Fruit fly (Drosophila melanogaster) whole organism, adult: ENCODE data around the gene PK2-R2.

Experiments used
- CG11617 ChIP-seq: fragments of 200-800 bp; sonication (Bioruptor generic); optimal IDR thresholded peaks from 2 replicates; lab custom pipeline; 2017; ENCODE audit warnings: mild to moderate bottlenecking, missing biosample characterization, missing genetic modification reagents, missing genetic modification characterization
- CG12768 ChIP-seq: fragments of 200-800 bp; sonication (Bioruptor generic); optimal IDR thresholded peaks from 2 replicates; lab custom pipeline; 2017; ENCODE audit warnings: missing biosample characterization, missing genetic modification characterization, mild to moderate bottlenecking, moderate library complexity, missing genetic modification reagents
- CG14711 ChIP-seq: fragments of 200-800 bp; sonication (Bioruptor generic); optimal IDR thresholded peaks from 2 replicates; lab custom pipeline; 2018; ENCODE audit warnings: missing biosample characterization, mild to moderate bottlenecking, missing genetic modification characterization, moderate library complexity
- CG1620 ChIP-seq: fragments of 200-800 bp; sonication (Bioruptor generic); optimal IDR thresholded peaks from 2 replicates; lab custom pipeline; 2016; ENCODE audit warnings: missing biosample characterization, missing genetic modification characterization
- CG33017 ChIP-seq: fragments of 200-800 bp; sonication (Bioruptor generic); optimal IDR thresholded peaks from 2 replicates; lab custom pipeline; 2018; ENCODE audit warnings: missing biosample characterization, mild to moderate bottlenecking, missing genetic modification characterization, moderate library complexity
- CG5204 ChIP-seq: fragments of 200-800 bp; sonication (Bioruptor generic); optimal IDR thresholded peaks from 2 replicates; lab custom pipeline; 2016; ENCODE audit warnings: missing biosample characterization, missing genetic modification characterization
- CG7045 ChIP-seq: fragments of 200-800 bp; sonication (Bioruptor generic); optimal IDR thresholded peaks from 2 replicates; lab custom pipeline; 2017; ENCODE audit warnings: missing biosample characterization, mild to moderate bottlenecking, missing genetic modification characterization
- CG7101 ChIP-seq: fragments of 200-800 bp; sonication (Bioruptor generic); optimal IDR thresholded peaks from 2 replicates; lab custom pipeline; 2018; ENCODE audit warnings: missing biosample characterization, mild to moderate bottlenecking, missing genetic modification characterization, moderate library complexity
- Clk ChIP-seq: fragments of 200-800 bp; sonication (Bioruptor generic); optimal IDR thresholded peaks from 2 replicates; lab custom pipeline; 2017; ENCODE audit warnings: missing biosample characterization, missing genetic modification characterization
- Crg-1 ChIP-seq: fragments of 200-800 bp; sonication (Bioruptor generic); optimal IDR thresholded peaks from 2 replicates; lab custom pipeline; 2016; ENCODE audit warnings: missing biosample characterization, missing genetic modification characterization
- Hr96 ChIP-seq: fragments of 200-800 bp; sonication (Bioruptor generic); optimal IDR thresholded peaks from 2 replicates; lab custom pipeline; 2016; ENCODE audit warnings: missing biosample characterization, missing genetic modification characterization
- Mnt ChIP-seq: fragments of 200-800 bp; sonication (Bioruptor generic); optimal IDR thresholded peaks from 2 replicates; lab custom pipeline; 2016; ENCODE audit warnings: missing biosample characterization, mild to moderate bottlenecking, missing genetic modification characterization
- bab1 ChIP-seq: fragments of 200-800 bp; sonication (Bioruptor generic); optimal IDR thresholded peaks from 3 replicates; lab custom pipeline; 2019; ENCODE audit warnings: missing biosample characterization, mild to moderate bottlenecking, missing genetic modification characterization, moderate library complexity
- cic ChIP-seq: fragments of 200-800 bp; sonication (Bioruptor generic); optimal IDR thresholded peaks from 2 replicates; lab custom pipeline; 2017; ENCODE audit warnings: missing biosample characterization, mild to moderate bottlenecking, missing genetic modification characterization, moderate library complexity
- cnc ChIP-seq, 2 experiments: fragments of >200 bp; optimal IDR thresholded peaks; 2 replicates each; lab custom pipeline; 2017
- kay ChIP-seq: fragments of 200-800 bp; sonication (Bioruptor generic); peaks from one replicate; lab custom pipeline; 2016; ENCODE audit warnings: missing biosample characterization, missing genetic modification characterization, borderline replicate concordance
- ovo ChIP-seq: fragments of 200-800 bp; sonication (Bioruptor generic); optimal IDR thresholded peaks from 2 replicates; lab custom pipeline; 2016; ENCODE audit warnings: missing biosample characterization, missing genetic modification characterization
- pad ChIP-seq: fragments of 200-800 bp; sonication (Bioruptor generic); optimal IDR thresholded peaks from 3 replicates; lab custom pipeline; 2017; ENCODE audit warnings: missing biosample characterization, missing genetic modification characterization, mild to moderate bottlenecking, moderate library complexity, missing genetic modification reagents
- tj ChIP-seq: fragments of 200-800 bp; sonication (Bioruptor generic); optimal IDR thresholded peaks from 3 replicates; lab custom pipeline; 2017; ENCODE audit warnings: missing biosample characterization, mild to moderate bottlenecking, missing genetic modification characterization, moderate library complexity
- toe ChIP-seq: fragments of 200-800 bp; sonication (Bioruptor generic); optimal IDR thresholded peaks from 2 replicates; lab custom pipeline; 2016; ENCODE audit warnings: missing biosample characterization, missing genetic modification characterization

The PK2-R2 gene

DNA sequence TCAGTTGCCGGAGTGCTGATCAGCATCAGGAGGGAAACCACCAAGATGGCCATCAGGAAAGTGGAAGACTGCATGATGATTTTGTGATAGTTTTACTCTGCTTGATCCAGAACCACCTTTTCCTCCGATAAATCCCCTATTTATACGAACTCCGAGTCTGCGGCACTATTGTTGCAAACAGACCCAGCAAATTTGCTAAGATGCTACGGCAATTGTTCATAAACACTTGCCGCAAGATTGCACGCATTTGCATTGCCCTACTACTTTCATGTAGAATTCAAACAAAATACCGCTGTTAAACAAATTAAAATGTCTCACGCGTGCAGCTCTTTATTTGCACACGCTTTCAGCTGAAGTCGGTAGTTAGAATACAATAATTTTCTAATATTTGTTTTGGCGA is 14.8 kb downstream of the PK2-R2 start, which contains the start of gene CG45080:
CG45080 (minus strand) TSS at position 101 of the 400 bp plus-strand sequence.
- TF ChIP-seq ovo (no peak), CG11617 (GFP tag; lab: Kevin White, UChicago) (no peak), CG12768 (GFP tag; lab: Kevin White, UChicago) (no peak)

DNA sequence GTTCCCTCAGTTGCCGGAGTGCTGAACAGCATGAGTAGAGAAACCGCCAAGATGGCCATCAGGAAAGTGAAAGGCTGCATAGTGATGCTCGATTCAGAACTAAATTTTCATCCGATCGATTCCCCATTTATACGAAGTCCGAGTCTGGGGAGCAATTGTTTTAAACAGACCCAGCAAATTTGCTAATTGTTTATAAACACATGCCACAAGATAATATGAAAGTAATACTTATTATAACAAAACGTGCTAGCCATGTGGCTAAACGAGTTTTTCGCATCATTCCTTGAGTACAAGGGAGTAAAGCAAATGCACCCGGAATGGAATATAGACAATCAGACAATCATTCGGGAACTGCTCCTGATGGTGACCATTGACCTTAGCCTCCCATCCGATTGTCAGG is 20.9 kb downstream of the PK2-R2 start, which contains the start of gene CG44142:
CG44142 (minus strand) TSS at position 101 of the 400 bp plus-strand sequence.
- TF ChIP-seq Hr96 (GFP tag; lab: Kevin White, UChicago) (no peak), Crg-1 (GFP tag; lab: Kevin White, UChicago) (no peak), CG7101 (tag; lab: Kevin White, UChicago) (no peak), kay (GFP tag; lab: Kevin White, UChicago) (no peak), CG14711 (tag; lab: Kevin White, UChicago) (no peak), CG7045 (GFP tag; lab: Kevin White, UChicago) (no peak), pad (no peak), CG1620 (GFP tag; lab: Kevin White, UChicago) (no peak), tj (GFP tag; lab: Kevin White, UChicago) (no peak), toe (no peak), CG33017 (tag; lab: Kevin White, UChicago) (no peak)

DNA sequence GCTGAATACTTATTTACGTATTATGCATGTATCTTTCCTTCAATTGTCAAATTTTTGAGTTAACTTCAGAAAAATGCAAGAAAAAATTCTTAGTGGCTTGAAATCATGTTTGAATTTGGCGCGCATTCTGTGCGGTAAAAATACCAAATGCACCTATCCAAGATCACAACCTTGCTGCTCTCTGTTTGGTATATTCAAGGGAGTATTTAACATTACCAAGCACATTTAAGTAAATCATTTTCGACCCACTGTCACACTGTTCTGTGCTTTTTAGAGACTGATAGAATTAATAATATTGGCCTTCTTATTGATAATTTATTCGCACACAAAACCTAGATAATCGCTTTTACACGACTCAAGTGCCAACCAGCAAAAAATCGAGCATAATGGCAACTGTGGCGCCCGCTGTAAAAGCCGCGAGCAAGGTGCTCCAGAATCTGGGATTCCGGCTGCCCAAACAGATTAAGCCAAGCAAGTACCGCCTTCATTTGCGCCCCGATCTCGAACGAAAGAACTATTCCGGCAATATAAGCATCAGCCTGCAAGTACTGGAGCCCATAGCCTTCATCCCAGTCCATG is 24.7 kb downstream of the PK2-R2 start:
- TF ChIP-seq tj (GFP tag; lab: Kevin White, UChicago): peak; percentile 68
- TF ChIP-seq CG7045 (GFP tag; lab: Kevin White, UChicago): no peak
- no peak for TF ChIP-seq pad
- no peak for TF ChIP-seq toe
- peak; percentile 54 for TF ChIP-seq bab1 (GFP tag; lab: Kevin White, UChicago)
- no peak for TF ChIP-seq kay (GFP tag; lab: Kevin White, UChicago)
- TF ChIP-seq cnc (optimal IDR thresholded peaks at IDR 0.05; lab: Kevin White, UChicago): peak; percentile 42 to 66
- TF ChIP-seq cic (GFP tag; lab: Kevin White, UChicago): no peak

DNA sequence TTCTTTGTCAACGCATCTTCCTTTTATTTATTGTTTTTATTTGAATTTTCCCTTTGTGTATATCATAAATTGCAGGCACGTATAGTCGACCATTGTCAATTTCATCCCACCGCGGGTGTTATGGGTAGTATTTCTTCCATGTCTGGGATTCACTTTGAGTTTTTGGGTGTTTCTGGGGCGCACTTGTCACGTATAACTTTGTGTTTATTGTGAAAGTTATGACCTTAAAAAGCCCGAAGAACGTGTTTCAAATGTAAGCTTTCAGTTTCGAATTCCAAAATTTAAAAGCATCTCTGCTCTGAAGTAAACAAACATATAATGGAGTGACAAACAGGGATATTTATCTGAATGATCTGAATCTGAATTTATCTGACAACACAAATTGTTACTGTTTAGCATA is 27.4 kb downstream of the PK2-R2 start:
- TF ChIP-seq CG33017 (tag; lab: Kevin White, UChicago): no peak
- TF ChIP-seq CG12768 (GFP tag; lab: Kevin White, UChicago): no peak
- TF ChIP-seq CG11617 (GFP tag; lab: Kevin White, UChicago): no peak
- no peak for TF ChIP-seq CG5204
- TF ChIP-seq ovo: no peak

DNA sequence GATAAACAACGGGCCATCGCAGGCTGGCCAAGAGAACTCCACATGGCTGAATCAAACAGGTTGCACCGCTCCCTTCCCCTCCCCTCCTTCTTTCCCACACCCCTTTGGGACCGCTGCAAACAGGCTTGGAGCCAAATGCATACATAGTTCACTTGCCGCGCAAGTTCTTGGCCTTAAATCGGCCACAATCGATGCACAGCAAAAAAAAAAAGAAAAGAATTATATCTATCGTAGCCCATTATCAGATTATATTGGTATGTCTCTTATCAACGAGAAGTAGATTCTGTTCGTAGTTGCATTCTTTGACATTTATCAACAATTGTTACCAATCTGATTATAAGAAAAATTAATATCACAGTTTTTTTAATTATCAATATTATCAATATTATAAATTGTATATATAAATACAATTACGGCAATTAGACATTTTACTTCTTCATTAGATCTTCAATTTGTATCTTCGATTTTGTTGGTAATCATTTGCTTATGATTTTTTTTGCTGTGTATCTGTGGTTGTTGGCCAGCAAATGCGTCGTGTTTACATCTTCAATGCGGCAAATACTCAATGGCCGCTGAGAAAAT is 28.6 kb downstream of the PK2-R2 start:
- TF ChIP-seq toe: no peak
- TF ChIP-seq CG7045 (GFP tag; lab: Kevin White, UChicago): no peak
- TF ChIP-seq Clk (GFP tag; lab: Kevin White, UChicago): no peak
- no peak for TF ChIP-seq kay (GFP tag; lab: Kevin White, UChicago)
- TF ChIP-seq ovo: no peak
- no peak for TF ChIP-seq bab1 (GFP tag; lab: Kevin White, UChicago)

DNA sequence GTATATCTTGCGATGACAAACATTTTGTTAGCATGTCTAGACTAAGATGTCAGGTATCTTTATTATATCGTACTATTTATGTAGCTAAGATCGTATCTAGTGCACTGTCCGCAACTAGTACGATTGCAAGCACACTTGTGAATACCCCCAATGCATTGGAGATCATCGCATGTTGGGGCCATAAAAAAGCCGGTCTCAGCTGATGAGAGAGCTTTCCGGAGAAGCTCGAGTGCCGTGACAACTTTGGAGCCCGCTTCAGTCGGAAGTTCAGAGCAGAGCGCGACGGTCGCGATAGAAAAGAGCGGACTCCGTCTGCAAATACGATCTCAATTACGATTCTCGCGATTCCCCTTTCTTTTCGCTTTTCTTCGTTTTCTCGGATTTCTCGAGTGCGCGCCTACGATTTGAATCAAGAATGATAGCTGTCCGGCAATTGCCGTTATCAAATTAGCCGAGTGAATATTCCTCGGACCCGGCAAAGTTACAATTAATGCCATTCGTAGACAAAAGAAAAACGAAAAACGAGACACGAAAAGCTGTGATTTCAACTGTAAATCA is 29.4 kb downstream of the PK2-R2 start:
- peak; percentile 37 for TF ChIP-seq bab1 (GFP tag; lab: Kevin White, UChicago)
- no peak for TF ChIP-seq CG11617 (GFP tag; lab: Kevin White, UChicago)
- TF ChIP-seq CG33017 (tag; lab: Kevin White, UChicago): no peak
- no peak for TF ChIP-seq CG7045 (GFP tag; lab: Kevin White, UChicago)
- TF ChIP-seq pad: peak; percentile 88
- TF ChIP-seq CG14711 (tag; lab: Kevin White, UChicago): no peak
- TF ChIP-seq toe: no peak
- TF ChIP-seq cnc (optimal IDR thresholded peaks at IDR 0.05; lab: Kevin White, UChicago): no peak
- TF ChIP-seq CG1620 (GFP tag; lab: Kevin White, UChicago): no peak
- no peak for TF ChIP-seq Clk (GFP tag; lab: Kevin White, UChicago)
- TF ChIP-seq Mnt: no peak
- TF ChIP-seq cic (GFP tag; lab: Kevin White, UChicago): no peak
- no peak for TF ChIP-seq CG5204

DNA sequence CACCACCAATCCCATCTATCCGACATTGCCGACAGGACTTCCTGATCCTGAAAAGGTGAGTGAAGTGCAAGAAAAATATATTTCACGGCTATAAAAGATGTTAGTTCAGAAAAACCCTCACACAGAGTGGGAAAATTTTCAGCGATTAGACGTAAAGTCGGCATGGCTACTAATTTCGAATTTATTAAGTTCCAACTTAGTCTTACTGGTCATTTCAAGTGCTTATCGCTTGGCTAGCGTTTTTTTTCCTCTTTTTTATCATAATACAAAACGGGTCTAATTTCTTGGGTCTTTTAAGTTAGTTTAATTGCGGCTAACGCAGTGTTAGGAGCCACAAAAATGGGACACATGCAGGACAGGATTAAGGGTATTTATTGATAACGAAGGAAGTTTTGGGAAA is 30.8 kb downstream of the PK2-R2 start, which contains the start of gene CG43208:
CG43208 (plus strand) TSS at position 301 of the 400 bp plus-strand sequence.
- TF ChIP-seq CG5204: no peak
- no peak for TF ChIP-seq cnc (optimal IDR thresholded peaks at IDR 0.05; lab: Kevin White, UChicago)
- TF ChIP-seq Hr96 (GFP tag; lab: Kevin White, UChicago): no peak
- no peak for TF ChIP-seq CG14711 (tag; lab: Kevin White, UChicago)
- TF ChIP-seq Mnt: no peak
- TF ChIP-seq CG7045 (GFP tag; lab: Kevin White, UChicago): no peak
- no peak for TF ChIP-seq tj (GFP tag; lab: Kevin White, UChicago)
- TF ChIP-seq kay (GFP tag; lab: Kevin White, UChicago): no peak
- TF ChIP-seq pad: no peak
- no peak for TF ChIP-seq toe
- TF ChIP-seq Clk (GFP tag; lab: Kevin White, UChicago): no peak
- no peak for TF ChIP-seq CG33017 (tag; lab: Kevin White, UChicago)
